Fruit fly (Drosophila melanogaster) ovary, adult (tissue): Measurements from ENCODE around the gene DIP-delta.

Source experiments
- CG17801 ChIP-seq: fragments of 200-800 bp; optimal IDR thresholded peaks from 2 replicates; lab custom pipeline; 2019; ENCODE audit warnings: missing biosample characterization, mild to moderate bottlenecking, missing genetic modification characterization, moderate library complexity; ENCODE audit not compliant: partially characterized antibody

Gene DIP-delta

DNA sequence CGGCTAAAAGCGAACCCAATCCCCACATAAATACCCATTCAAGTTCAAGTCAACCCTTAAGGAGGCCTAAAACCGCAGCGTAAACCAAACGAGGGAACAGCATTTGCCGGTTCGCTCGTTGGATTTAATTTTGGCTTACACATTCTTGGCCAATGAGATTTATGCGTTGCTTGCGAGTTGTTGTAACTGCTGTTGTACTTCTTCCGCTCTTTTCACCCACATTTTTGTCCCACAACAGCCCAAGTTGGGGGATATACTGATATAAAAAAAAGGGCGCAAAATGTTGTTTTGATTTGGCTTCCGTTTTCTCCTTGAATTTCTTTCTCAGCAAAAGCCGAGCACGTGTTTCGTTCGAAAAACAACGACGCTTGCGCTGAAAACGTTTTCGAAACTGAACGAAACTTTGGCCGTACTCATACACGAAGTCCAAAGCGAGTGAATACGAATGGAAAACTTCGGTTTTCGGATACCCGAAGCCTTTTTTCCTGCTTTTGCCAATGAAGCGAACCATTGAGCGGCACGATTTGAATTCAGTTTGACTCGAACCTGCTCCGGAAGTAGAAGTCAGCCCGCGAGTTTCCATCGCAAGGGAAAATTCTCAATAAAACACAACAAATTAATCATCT, at the start of gene DIP-delta:
DIP-delta (plus strand) TSS at position 533 of the 626 bp plus-strand sequence.
- TF ChIP-seq CG17801, result no peak

- no peak for TF ChIP-seq CG17801
These were observed 41.2 kb upstream of the DIP-delta start, which contains the start of gene Ir64a for dm6 chr3L:5382721-5383120. Gene Ir64a, minus strand, starts transcription at chr3L:5382821.

DNA sequence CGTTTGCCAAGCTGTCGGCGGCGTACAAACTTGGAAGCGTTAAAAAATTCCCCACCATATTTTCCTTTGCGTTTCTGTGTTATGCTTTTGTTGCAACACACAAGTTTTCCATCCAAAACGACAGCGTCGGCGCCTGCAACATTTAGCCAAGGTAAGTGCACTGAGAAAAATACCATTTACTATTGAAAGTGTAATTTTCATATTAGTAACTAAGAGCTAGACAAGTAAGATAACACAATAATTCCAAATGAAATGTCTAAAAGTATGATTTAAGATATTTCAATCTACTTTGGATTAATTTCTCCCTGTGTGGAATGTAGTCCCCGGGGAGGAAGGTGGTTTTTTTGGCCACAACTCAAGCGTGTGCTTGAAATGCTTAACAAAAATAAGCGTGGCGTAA, 38.1 kb upstream of the DIP-delta start:
- TF ChIP-seq CG17801, result no peak

dm6 chr3L:5447087-5447486, 23.2 kb downstream of the DIP-delta start:
- no peak for TF ChIP-seq CG17801

dm6 chr3L:5447843-5448242, 23.9 kb downstream of the DIP-delta start:
- no peak for TF ChIP-seq CG17801

DNA sequence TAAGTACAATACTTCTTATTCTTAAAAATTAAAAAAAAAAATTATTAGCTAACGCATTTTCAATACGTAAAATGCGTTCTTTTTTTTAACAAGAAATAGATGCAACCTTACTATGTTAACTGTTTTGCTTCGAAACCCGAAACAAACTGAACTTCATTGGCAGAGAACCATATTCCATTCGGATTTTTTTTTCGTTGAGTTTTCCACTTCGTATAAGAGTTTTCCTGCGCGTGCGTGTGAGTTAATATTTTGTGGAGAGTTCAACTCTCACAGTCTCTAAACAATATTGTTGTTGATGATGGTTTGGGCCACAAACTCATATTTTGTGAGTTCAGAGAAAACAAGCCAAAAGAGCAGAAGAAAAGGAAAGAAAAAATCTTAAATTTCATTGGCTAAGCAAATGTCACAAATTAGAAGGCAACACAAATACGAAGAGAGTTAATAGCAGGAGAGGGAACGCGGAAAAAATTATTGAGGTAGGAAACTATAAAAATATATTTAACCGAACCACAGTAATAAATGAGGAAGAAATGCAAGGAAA, 28.7 kb downstream of the DIP-delta start:
- TF ChIP-seq CG17801, result no peak

- no peak for TF ChIP-seq CG17801
These were observed 55.6 kb downstream of the DIP-delta start, which contains the start of gene CG4835 for dm6 chr3L:5479490-5479889. Gene CG4835, plus strand, starts transcription at chr3L:5479790.
